Worm (Caenorhabditis elegans) whole organism, L4 larva: Measurements from ENCODE around the gene npr-41.

Experiments used
- arid-1 ChIP-seq: fragments of 200-800 bp; sonication (Bioruptor generic); conservative IDR thresholded peaks from 2 replicates; pipeline ENCODE4 v1.3.6; 2022; ENCODE audit warnings: missing genetic modification reagents, missing genetic modification characterization, missing compliant biosample characterization
- ceh-20 ChIP-seq: fragments of 200-800 bp; sonication (Bioruptor generic); IDR thresholded peaks from 2 replicates; pipeline ENCODE4 v1.3.6; 2022; ENCODE audit warnings: missing genetic modification reagents, missing genetic modification characterization, missing compliant biosample characterization
- ctbp-1 ChIP-seq: fragments of 200-800 bp; sonication (Bioruptor generic); IDR thresholded peaks from 2 replicates; pipeline ENCODE4 v1.3.6; 2022; ENCODE audit warnings: missing genetic modification reagents, missing genetic modification characterization, missing compliant biosample characterization
- lin-13 ChIP-seq: fragments of 150-350 bp; optimal IDR thresholded peaks from 2 replicates; lab custom pipeline; 2014; ENCODE audit warnings: missing biosample characterization, missing genetic modification reagents, missing genetic modification characterization
- lir-3 ChIP-seq: sonication (generic microtip); optimal IDR thresholded peaks from 2 replicates; lab custom pipeline; 2016; ENCODE audit warnings: mild to moderate bottlenecking, missing genetic modification characterization, missing compliant biosample characterization
- lsy-2 ChIP-seq, 2 experiments: fragments of 150-350 bp in 1 of 2; sonication (generic microtip) in 1 of 2; optimal IDR thresholded peaks; 2 replicates each; lab custom pipeline; 2014 to 2017; ENCODE audit warnings: missing biosample characterization in 2 of 2, missing genetic modification characterization in 2 of 2
- nhr-10 ChIP-seq: fragments of 150-350 bp; optimal IDR thresholded peaks from 2 replicates; lab custom pipeline; 2014; ENCODE audit warnings: missing biosample characterization, missing genetic modification characterization
- nhr-48 ChIP-seq: sonication (generic microtip); optimal IDR thresholded peaks from 2 replicates; lab custom pipeline; 2016; ENCODE audit warnings: mild to moderate bottlenecking, missing genetic modification characterization, missing compliant biosample characterization
- nhr-6 ChIP-seq: fragments of 150-350 bp; optimal IDR thresholded peaks from 2 replicates; lab custom pipeline; 2014; ENCODE audit warnings: missing biosample characterization, missing genetic modification characterization
- tag-97 ChIP-seq: fragments of 200-800 bp; sonication (Bioruptor generic); IDR thresholded peaks from 2 replicates; pipeline ENCODE4 v1.3.6; 2022; ENCODE audit warnings: missing genetic modification characterization, missing compliant biosample characterization
- unc-130 ChIP-seq: sonication (generic microtip); optimal IDR thresholded peaks from 2 replicates; lab custom pipeline; 2016; ENCODE audit warnings: missing genetic modification reagents, missing genetic modification characterization, missing compliant biosample characterization
- unc-62 ChIP-seq, 3 experiments: fragments of 150-350 bp in 1 of 3; sonication (generic microtip); optimal IDR thresholded peaks in 2 of 3; peaks in 1 of 3; 1 replicate in 1 of 3; 2 replicates in 2 of 3; lab custom pipeline; 2014 to 2017; ENCODE audit warnings: missing biosample characterization in 3 of 3, missing genetic modification characterization in 3 of 3, missing genetic modification reagents in 3 of 3, missing genotype in 1 of 3
- zip-11 ChIP-seq: fragments of 200-800 bp; sonication (Bioruptor generic); IDR thresholded peaks from 2 replicates; pipeline ENCODE4 v1.3.6; 2022; ENCODE audit warnings: missing genetic modification characterization, missing compliant biosample characterization
- ztf-11 ChIP-seq: fragments of 150-350 bp; optimal IDR thresholded peaks from 2 replicates; lab custom pipeline; 2014; ENCODE audit warnings: missing biosample characterization, missing genetic modification characterization

ce11 chrII:11537115-11537514 is 26.6 kb downstream of the npr-41 start:
- TF ChIP-seq lsy-2 (tag; optimal IDR thresholded peaks at IDR 0.05; lab: Kevin White, UChicago), result no peak
- TF ChIP-seq nhr-6 (tag; lab: Kevin White, UChicago), result no peak
- TF ChIP-seq ctbp-1 (GFP tag; lab: Robert Waterston, UW), result no peak
- no peak for TF ChIP-seq tag-97 (GFP tag; lab: Robert Waterston, UW)
- TF ChIP-seq lir-3 (tag; lab: Kevin White, UChicago), result no peak
- no peak for TF ChIP-seq unc-62 (GFP tag; optimal IDR thresholded peaks at IDR 0.05 in 1 of 2; lab: Kevin White, UChicago)
- no peak for TF ChIP-seq unc-62 (tag; optimal IDR thresholded peaks at IDR 0.05; lab: Kevin White, UChicago)
- no peak for TF ChIP-seq lin-13
- no peak for TF ChIP-seq zip-11
- TF ChIP-seq nhr-48 (tag; lab: Kevin White, UChicago), result no peak
- no peak for TF ChIP-seq ceh-20 (GFP tag; lab: Robert Waterston, UW)
- TF ChIP-seq arid-1 (GFP tag; lab: Robert Waterston, UW), result no peak
- peak; percentile 70 for TF ChIP-seq unc-130
- no peak for TF ChIP-seq ztf-11
- no peak for TF ChIP-seq nhr-10 (tag; lab: Kevin White, UChicago)
